Fruit fly (Drosophila melanogaster) whole organism, wandering third instar larva: ENCODE measurements around the gene CG6749.

Source experiments
- Abd-B ChIP-seq: fragments of >200 bp; optimal IDR thresholded peaks from 2 replicates; lab custom pipeline; 2017; ENCODE audit warnings: missing biosample characterization, missing genetic modification characterization
- CG32264 ChIP-seq: fragments of 200-800 bp; sonication (Bioruptor generic); optimal IDR thresholded peaks from 2 replicates; lab custom pipeline; 2016; ENCODE audit warnings: missing biosample characterization, missing genetic modification characterization
- CG9705 ChIP-seq: fragments of 200-800 bp; sonication (Bioruptor generic); optimal IDR thresholded peaks from 2 replicates; lab custom pipeline; 2018; ENCODE audit warnings: missing biosample characterization, mild to moderate bottlenecking, missing genetic modification characterization
- CrebA ChIP-seq: fragments of 200-800 bp; sonication (Bioruptor generic); optimal IDR thresholded peaks from 2 replicates; lab custom pipeline; 2016; ENCODE audit warnings: missing biosample characterization, mild to moderate bottlenecking, missing genetic modification characterization, borderline replicate concordance
- Dfd ChIP-seq: fragments of >200 bp; optimal IDR thresholded peaks from 2 replicates; lab custom pipeline; 2017; ENCODE audit warnings: missing biosample characterization, missing genetic modification characterization
- Dif ChIP-seq: fragments of 200-275, 200-300 bp; sonication (Bioruptor generic); optimal IDR thresholded peaks from 2 replicates; lab custom pipeline; 2018; ENCODE audit warnings: missing biosample characterization, missing genetic modification characterization; ENCODE audit not compliant: partially characterized antibody
- GATAd ChIP-seq: sonication (Bioruptor generic); optimal IDR thresholded peaks from 2 replicates; lab custom pipeline; 2016; ENCODE audit warnings: missing biosample characterization, missing genetic modification characterization
- Hnf4 ChIP-seq: fragments of 200-800 bp; sonication (Bioruptor generic); optimal IDR thresholded peaks from 2 replicates; lab custom pipeline; 2016; ENCODE audit warnings: missing biosample characterization, mild to moderate bottlenecking, missing genetic modification characterization
- Hr78 ChIP-seq: fragments of >200 bp; optimal IDR thresholded peaks from 2 replicates; lab custom pipeline; 2017; ENCODE audit warnings: missing biosample characterization, missing genetic modification characterization
- Hr83 ChIP-seq: fragments of 200-300 bp; sonication (Bioruptor generic); optimal IDR thresholded peaks from 2 replicates; lab custom pipeline; 2016; ENCODE audit warnings: missing biosample characterization, mild to moderate bottlenecking, missing genetic modification characterization, moderate library complexity; ENCODE audit not compliant: poor library complexity, severe bottlenecking
- Jra ChIP-seq: sonication (Bioruptor generic); optimal IDR thresholded peaks from 2 replicates; lab custom pipeline; 2016; ENCODE audit warnings: missing biosample characterization, missing genetic modification characterization
- Mio ChIP-seq: sonication (Bioruptor generic); optimal IDR thresholded peaks from 2 replicates; lab custom pipeline; 2016; ENCODE audit warnings: missing biosample characterization, missing genetic modification characterization
- Myc ChIP-seq: fragments of >200 bp; optimal IDR thresholded peaks from 2 replicates; lab custom pipeline; 2017
- N ChIP-seq: fragments of >200 bp; optimal IDR thresholded peaks from 2 replicates; lab custom pipeline; 2018; ENCODE audit warnings: missing biosample characterization, missing external identifiers, missing genetic modification characterization
- Rel ChIP-seq, 2 experiments: fragments of 200-800 bp; sonication (Bioruptor generic) in 1 of 2; optimal IDR thresholded peaks; 2 replicates in 1 of 2; 3 replicates in 1 of 2; lab custom pipeline; 2016 to 2019; ENCODE audit warnings: mild to moderate bottlenecking in 2 of 2, missing biosample characterization in 2 of 2, missing genetic modification characterization in 2 of 2, moderate library complexity in 1 of 2
- Sp1 ChIP-seq: fragments of 200-800 bp; sonication (Bioruptor generic); optimal IDR thresholded peaks from 3 replicates; lab custom pipeline; 2019; ENCODE audit warnings: missing biosample characterization, mild to moderate bottlenecking, missing genetic modification characterization, moderate library complexity
- Vsx2 ChIP-seq: fragments of 200-300, 225-300 bp; sonication (Bioruptor generic); optimal IDR thresholded peaks from 2 replicates; lab custom pipeline; 2018; ENCODE audit warnings: missing biosample characterization, missing genetic modification characterization; ENCODE audit not compliant: partially characterized antibody
- br ChIP-seq: fragments of 200-800 bp; sonication (Bioruptor generic); optimal IDR thresholded peaks from 2 replicates; lab custom pipeline; 2016; ENCODE audit warnings: missing biosample characterization, missing genetic modification characterization
- brk ChIP-seq: fragments of 200-800 bp; sonication (Bioruptor generic); optimal IDR thresholded peaks from 2 replicates; lab custom pipeline; 2016; ENCODE audit warnings: missing biosample characterization, mild to moderate bottlenecking, missing genetic modification characterization
- dmrt93B ChIP-seq: fragments of 200-800 bp; sonication (Bioruptor generic); optimal IDR thresholded peaks from 2 replicates; lab custom pipeline; 2018; ENCODE audit warnings: missing biosample characterization, mild to moderate bottlenecking, missing genetic modification characterization
- dsf ChIP-seq: sonication (Bioruptor generic); optimal IDR thresholded peaks from 2 replicates; lab custom pipeline; 2016; ENCODE audit warnings: missing biosample characterization, missing genetic modification characterization, borderline replicate concordance
- ey ChIP-seq: fragments of 200-800 bp; sonication (Bioruptor generic); optimal IDR thresholded peaks from 2 replicates; lab custom pipeline; 2016; ENCODE audit warnings: missing biosample characterization, missing genetic modification characterization
- foxo ChIP-seq, 2 experiments: fragments of 200-800 bp; sonication (Bioruptor generic); optimal IDR thresholded peaks; 2 replicates in 1 of 2; 3 replicates in 1 of 2; lab custom pipeline; 2016 to 2017; ENCODE audit warnings: missing biosample characterization in 2 of 2, missing genetic modification characterization in 2 of 2
- fru ChIP-seq: fragments of 200-800 bp; sonication (Bioruptor generic); optimal IDR thresholded peaks from 3 replicates; lab custom pipeline; 2016; ENCODE audit warnings: missing biosample characterization, mild to moderate bottlenecking, missing genetic modification characterization
- h ChIP-seq: fragments of 200-800 bp; sonication (Bioruptor generic); optimal IDR thresholded peaks from 3 replicates; lab custom pipeline; 2016; ENCODE audit warnings: missing biosample characterization, mild to moderate bottlenecking, missing genetic modification characterization
- jim ChIP-seq: fragments of 175-275, 200-325 bp; sonication (Bioruptor generic); optimal IDR thresholded peaks from 2 replicates; lab custom pipeline; 2016; ENCODE audit warnings: missing biosample characterization, mild to moderate bottlenecking, missing genetic modification characterization
- lola ChIP-seq: fragments of >200 bp; optimal IDR thresholded peaks from 2 replicates; lab custom pipeline; 2017; ENCODE audit warnings: missing biosample characterization, missing genetic modification characterization
- pan ChIP-seq: fragments of >200 bp; optimal IDR thresholded peaks from 2 replicates; lab custom pipeline; 2017
- psq ChIP-seq: fragments of 200-800 bp; sonication (Bioruptor generic); optimal IDR thresholded peaks from 3 replicates; lab custom pipeline; 2017; ENCODE audit warnings: missing biosample characterization, mild to moderate bottlenecking, missing genetic modification characterization, moderate library complexity
- rgr ChIP-seq: fragments of 200-800 bp; sonication (Bioruptor generic); optimal IDR thresholded peaks from 3 replicates; lab custom pipeline; 2016; ENCODE audit warnings: missing biosample characterization, mild to moderate bottlenecking, missing genetic modification characterization
- sage ChIP-seq: fragments of 200-800 bp; sonication (Bioruptor generic); optimal IDR thresholded peaks from 2 replicates; lab custom pipeline; 2016; ENCODE audit warnings: missing biosample characterization, mild to moderate bottlenecking, missing genetic modification characterization
- sv ChIP-seq: fragments of 200-800 bp; sonication (Bioruptor generic); optimal IDR thresholded peaks from 3 replicates; lab custom pipeline; 2016; ENCODE audit warnings: missing biosample characterization, missing genetic modification characterization
- tai ChIP-seq: sonication (Bioruptor generic); optimal IDR thresholded peaks from 2 replicates; lab custom pipeline; 2016; ENCODE audit warnings: missing biosample characterization, missing genetic modification characterization
- usp ChIP-seq: fragments of >200 bp; optimal IDR thresholded peaks from 2 replicates; lab custom pipeline; 2017; ENCODE audit warnings: missing biosample characterization, missing genetic modification characterization
- woc ChIP-seq: sonication (Bioruptor generic); optimal IDR thresholded peaks from 2 replicates; lab custom pipeline; 2016; ENCODE audit warnings: missing biosample characterization, mild to moderate bottlenecking, missing genetic modification characterization

CG6749 gene

DNA sequence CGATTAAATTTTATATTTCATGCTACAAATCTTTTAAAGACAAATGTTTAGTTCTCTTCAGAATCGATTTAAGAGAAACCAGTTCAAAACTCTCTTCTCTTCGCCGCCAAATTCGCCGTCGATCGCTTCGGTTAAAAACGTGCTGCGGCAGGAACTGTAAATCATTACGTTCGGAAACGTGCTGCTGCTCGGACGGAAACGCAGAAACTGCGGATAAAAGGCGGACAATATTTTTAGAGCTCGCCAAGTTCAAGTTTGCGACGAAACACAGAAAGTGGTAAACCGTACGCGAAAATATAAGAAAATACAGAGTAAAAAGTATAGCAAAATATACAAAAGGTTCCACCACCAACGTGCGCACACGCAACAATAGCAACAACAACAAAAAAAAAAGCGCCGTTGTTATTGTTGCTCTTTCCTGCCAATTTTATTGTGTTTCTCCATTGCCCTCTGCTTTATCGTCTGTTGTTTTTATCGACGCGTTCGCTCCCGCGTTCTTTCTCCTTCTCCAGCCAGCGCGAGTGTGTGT, 29.8 kb upstream of the CG6749 start, which contains the start of gene Ae2:
Ae2 (plus strand) TSS at position 156 of the 529 bp plus-strand sequence.
- TF ChIP-seq sage (peak; percentile 25), tai (GFP tag; lab: Kevin White, UChicago) (peak; percentile 24), CrebA (GFP tag; lab: Kevin White, UChicago) (peak; percentile 15), Sp1 (GFP tag; lab: Kevin White, UChicago) (peak; percentile 23), Rel (GFP tag; optimal IDR thresholded peaks at IDR 0.05; lab: Kevin White, UChicago) (no peak), Rel (tag; optimal IDR thresholded peaks at IDR 0.05; lab: Kevin White, UChicago) (peak; percentile 6), br (GFP tag; lab: Kevin White, UChicago) (peak; percentile 17), Jra (GFP tag; lab: Kevin White, UChicago) (no peak), Abd-B (GFP tag; lab: Kevin White, UChicago) (no peak), foxo (GFP tag; optimal IDR thresholded peaks at IDR 0.05; lab: Kevin White, UChicago) (no peak), lola (GFP tag; lab: Kevin White, UChicago) (no peak), ey (GFP tag; lab: Kevin White, UChicago) (no peak), usp (GFP tag; lab: Kevin White, UChicago) (no peak), sv (GFP tag; lab: Kevin White, UChicago) (no peak), psq (peak; percentile 99), CG9705 (GFP tag; lab: Kevin White, UChicago) (no peak), brk (GFP tag; lab: Kevin White, UChicago) (no peak), h (peak; percentile 11), Myc (lab: Kevin White, UChicago) (no peak), GATAd (GFP tag; lab: Kevin White, UChicago) (no peak), dmrt93B (GFP tag; lab: Kevin White, UChicago) (no peak), rgr (GFP tag; lab: Kevin White, UChicago) (no peak), Hnf4 (GFP tag; lab: Kevin White, UChicago) (peak; percentile 34), fru (peak; percentile 11), woc (GFP tag; lab: Kevin White, UChicago) (no peak)

DNA sequence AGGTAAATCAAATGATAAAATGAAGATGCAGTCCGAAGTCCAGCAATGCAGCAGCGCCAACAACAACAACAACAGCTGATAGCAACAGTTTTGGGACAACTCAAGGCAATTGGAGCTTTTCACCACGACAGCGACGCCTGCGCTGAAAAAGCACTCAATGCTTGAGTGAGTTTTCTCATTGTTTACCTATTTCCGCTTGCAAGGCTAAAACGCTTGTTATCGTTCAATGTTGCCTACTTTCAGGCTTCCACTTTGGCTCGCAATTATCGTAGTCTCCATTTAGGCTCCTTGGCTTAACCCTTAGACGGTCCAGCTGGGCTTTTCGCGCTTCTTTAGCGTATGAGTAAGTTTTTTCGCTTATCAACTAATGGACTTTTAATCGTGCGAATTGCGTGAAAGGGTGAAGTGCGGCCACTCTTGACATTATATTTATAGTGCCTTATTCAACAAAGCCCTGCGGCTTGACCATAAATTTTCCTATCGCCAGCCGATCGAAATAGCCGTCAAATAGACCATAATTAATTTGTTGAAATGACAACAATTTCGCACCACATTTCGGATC, 28.5 kb upstream of the CG6749 start:
- TF ChIP-seq Myc (lab: Kevin White, UChicago) (peak; percentile 84), sage (no peak), fru (no peak), GATAd (GFP tag; lab: Kevin White, UChicago) (no peak), N (GFP tag; lab: Kevin White, UChicago) (peak; percentile 90), Hnf4 (GFP tag; lab: Kevin White, UChicago) (peak; percentile 5), rgr (GFP tag; lab: Kevin White, UChicago) (peak; percentile 23)

DNA sequence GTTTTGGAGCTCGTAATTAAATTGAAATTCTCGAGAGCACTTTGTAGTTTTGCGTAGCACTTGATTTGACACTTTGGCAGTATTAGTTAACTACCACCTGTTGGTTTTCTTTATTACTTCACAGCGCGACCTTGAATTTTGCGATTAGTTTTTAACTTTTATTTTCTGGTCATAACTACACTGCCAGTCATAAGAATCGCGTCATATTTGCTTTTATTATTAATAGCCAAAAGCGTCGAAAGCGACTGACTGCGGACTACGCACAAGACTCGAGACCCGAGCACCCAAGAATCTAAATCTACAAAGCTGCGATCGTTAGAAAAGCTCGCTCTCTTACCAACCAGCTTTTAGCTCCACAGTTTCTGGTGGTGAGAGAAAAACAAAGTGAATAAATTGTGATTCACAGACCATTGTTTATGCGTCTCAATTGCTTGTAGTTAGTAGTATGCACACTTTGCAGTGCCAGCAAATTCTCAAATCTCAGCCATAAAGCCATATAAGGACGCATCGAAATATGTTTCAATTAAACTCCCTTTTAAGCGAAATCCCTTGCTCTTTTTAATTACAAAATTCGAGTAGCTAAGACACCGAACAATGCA, 26.6 kb upstream of the CG6749 start, which contains the start of gene CG42268:
CG42268 (minus strand) TSS at position 245 of the 599 bp plus-strand sequence.
- TF ChIP-seq Dfd (GFP tag; lab: Kevin White, UChicago), result no peak
- TF ChIP-seq Rel (GFP tag; optimal IDR thresholded peaks at IDR 0.05; lab: Kevin White, UChicago), result no peak
- peak; percentile 52 for TF ChIP-seq Rel (tag; optimal IDR thresholded peaks at IDR 0.05; lab: Kevin White, UChicago)

DNA sequence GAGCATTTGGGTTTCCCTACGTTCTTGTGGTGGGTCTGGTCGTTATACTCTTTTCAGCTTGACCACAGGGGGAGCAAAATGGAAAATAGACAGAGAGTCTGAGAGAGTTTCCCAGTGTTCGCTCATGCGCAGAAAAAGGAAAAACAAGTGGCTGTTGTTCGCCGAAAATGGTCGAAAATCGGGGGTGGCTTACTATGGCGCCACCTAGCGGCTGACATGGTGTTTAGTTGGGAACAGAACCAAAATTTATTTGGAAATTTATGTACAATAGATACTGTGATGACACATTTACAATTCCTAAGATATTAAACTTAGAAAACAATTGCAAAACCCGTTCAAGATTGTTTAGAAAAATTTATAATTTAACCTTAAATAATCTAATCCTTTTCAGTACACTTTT, 18.0 kb upstream of the CG6749 start:
- TF ChIP-seq lola (GFP tag; lab: Kevin White, UChicago) (no peak), Rel (GFP tag; optimal IDR thresholded peaks at IDR 0.05; lab: Kevin White, UChicago) (no peak), Rel (tag; optimal IDR thresholded peaks at IDR 0.05; lab: Kevin White, UChicago) (no peak), Myc (lab: Kevin White, UChicago) (peak; percentile 34), br (GFP tag; lab: Kevin White, UChicago) (no peak), brk (GFP tag; lab: Kevin White, UChicago) (no peak), Hr78 (GFP tag; lab: Kevin White, UChicago) (no peak), Hr83 (GFP tag; lab: Kevin White, UChicago) (no peak)
- TF ChIP-seq, all 38 proteins: peak for 1

DNA sequence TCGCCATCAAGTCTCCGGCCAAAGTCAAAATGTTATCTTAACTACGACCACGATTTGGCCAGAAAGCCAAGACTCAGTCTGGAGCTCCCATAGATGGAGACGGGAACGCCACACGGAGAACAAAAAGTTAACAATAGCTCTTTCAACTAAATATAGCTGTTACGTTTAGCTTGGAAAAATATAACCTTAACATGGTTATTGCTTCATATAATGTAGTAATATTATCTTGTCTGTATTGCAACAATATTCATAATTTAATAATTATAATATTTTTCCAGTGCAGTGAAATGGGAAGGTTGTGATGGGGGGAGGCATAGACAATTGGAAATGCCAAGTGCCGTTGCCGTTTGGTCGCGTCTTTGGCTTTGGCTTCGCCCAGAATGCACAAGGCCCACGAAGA, 11.8 kb upstream of the CG6749 start:
- no peak for TF ChIP-seq h
- TF ChIP-seq N (GFP tag; lab: Kevin White, UChicago), result no peak
- TF ChIP-seq dsf (GFP tag; lab: Kevin White, UChicago), result no peak
- no peak for TF ChIP-seq Hnf4 (GFP tag; lab: Kevin White, UChicago)
- no peak for TF ChIP-seq CG9705 (GFP tag; lab: Kevin White, UChicago)
- no peak for TF ChIP-seq Hr83 (GFP tag; lab: Kevin White, UChicago)
- no peak for TF ChIP-seq Vsx2
- TF ChIP-seq ey (GFP tag; lab: Kevin White, UChicago), result no peak
- no peak for TF ChIP-seq Mio (GFP tag; lab: Kevin White, UChicago)
- TF ChIP-seq GATAd (GFP tag; lab: Kevin White, UChicago), result no peak
- TF ChIP-seq Dif (GFP tag; lab: Kevin White, UChicago), result no peak
- TF ChIP-seq brk (GFP tag; lab: Kevin White, UChicago), result no peak
- TF ChIP-seq Abd-B (GFP tag; lab: Kevin White, UChicago), result no peak
- no peak for TF ChIP-seq jim (GFP tag; lab: Kevin White, UChicago)
- TF ChIP-seq pan (lab: Kevin White, UChicago), result no peak
- no peak for TF ChIP-seq CG32264 (GFP tag; lab: Kevin White, UChicago)
- no peak for TF ChIP-seq fru
